Worm (Caenorhabditis elegans) whole organism, young adult: ENCODE results near the gene aex-3.

Experiments used
- B0035.1 ChIP-seq: sonication (generic microtip); optimal IDR thresholded peaks from 2 replicates; lab custom pipeline; 2016; ENCODE audit warnings: missing genetic modification characterization, mild to moderate bottlenecking, missing compliant biosample characterization, missing genotype, missing genetic modification reagents
- B0261.1 ChIP-seq: sonication (generic microtip); optimal IDR thresholded peaks from 2 replicates; lab custom pipeline; 2016; ENCODE audit warnings: mild to moderate bottlenecking, missing genetic modification characterization, moderate library complexity, missing compliant biosample characterization
- B0336.3 ChIP-seq: fragments of 200-800 bp; sonication (Bioruptor generic); IDR thresholded peaks from 2 replicates; pipeline ENCODE4 v1.3.6; 2022; ENCODE audit warnings: missing genetic modification characterization, missing compliant biosample characterization
- D2030.7 ChIP-seq: fragments of 200-800 bp; sonication (Bioruptor generic); IDR thresholded peaks from 2 replicates; pipeline ENCODE4 v1.3.6; 2022; ENCODE audit warnings: missing genetic modification reagents, missing genetic modification characterization, missing compliant biosample characterization
- F39B2.1 ChIP-seq: fragments of 200-800 bp; sonication (Bioruptor generic); IDR thresholded peaks from 2 replicates; pipeline ENCODE4 v1.3.6; 2022; ENCODE audit warnings: missing genetic modification reagents, missing genetic modification characterization, missing compliant biosample characterization
- F55B11.4 ChIP-seq: sonication (generic microtip); optimal IDR thresholded peaks from 2 replicates; lab custom pipeline; 2016; ENCODE audit warnings: missing compliant biosample characterization, missing genetic modification characterization, borderline replicate concordance; ENCODE audit not compliant: insufficient read depth
- F57C9.4 ChIP-seq: sonication (generic microtip); optimal IDR thresholded peaks from 2 replicates; lab custom pipeline; 2017; ENCODE audit warnings: mild to moderate bottlenecking, missing genetic modification characterization, missing compliant biosample characterization
- K12H6.12 ChIP-seq: fragments of 200-800 bp; sonication (Bioruptor generic); optimal IDR thresholded peaks from 2 replicates; lab custom pipeline; 2018; ENCODE audit warnings: mild to moderate bottlenecking, missing genetic modification characterization, missing compliant biosample characterization
- aptf-2 ChIP-seq: fragments of 200-800 bp; sonication (Bioruptor generic); conservative IDR thresholded peaks from 2 replicates; pipeline ENCODE4 v1.3.6; 2022; ENCODE audit warnings: missing genetic modification reagents, missing genetic modification characterization, missing compliant biosample characterization
- aptf-3 ChIP-seq: fragments of 200-800 bp; sonication (Bioruptor generic); IDR thresholded peaks from 2 replicates; pipeline ENCODE4 v1.3.6; 2022; ENCODE audit warnings: missing genetic modification characterization, missing compliant biosample characterization
- attf-3 ChIP-seq: fragments of 200-800 bp; sonication (Bioruptor generic); conservative IDR thresholded peaks from 2 replicates; pipeline ENCODE4 v1.3.6; 2022; ENCODE audit warnings: missing genetic modification reagents, missing genetic modification characterization, missing compliant biosample characterization
- bed-1 ChIP-seq: fragments of 200-800 bp; sonication (Bioruptor generic); IDR thresholded peaks from 2 replicates; pipeline ENCODE4 v1.3.6; 2022; ENCODE audit warnings: missing genetic modification reagents, missing genetic modification characterization, missing compliant biosample characterization
- bed-2 ChIP-seq: fragments of 200-800 bp; sonication (Bioruptor generic); IDR thresholded peaks from 2 replicates; pipeline ENCODE4 v1.3.6; 2022; ENCODE audit warnings: missing genetic modification reagents, missing genetic modification characterization, missing compliant biosample characterization
- ceh-100 ChIP-seq: fragments of 200-800 bp; sonication (Bioruptor generic); IDR thresholded peaks from 2 replicates; pipeline ENCODE4 v1.3.6; 2022; ENCODE audit warnings: missing genetic modification reagents, missing genetic modification characterization, missing compliant biosample characterization
- ceh-27 ChIP-seq: fragments of 200-800 bp; sonication (Bioruptor generic); optimal IDR thresholded peaks from 2 replicates; lab custom pipeline; 2018; ENCODE audit warnings: mild to moderate bottlenecking, missing genetic modification characterization, moderate library complexity, missing compliant biosample characterization
- ceh-40 ChIP-seq: fragments of 200-800 bp; sonication (Bioruptor generic); IDR thresholded peaks from 2 replicates; pipeline ENCODE4 v1.3.6; 2022; ENCODE audit warnings: missing genetic modification characterization, missing compliant biosample characterization
- ceh-58 ChIP-seq: fragments of 200-800 bp; sonication (Bioruptor generic); IDR thresholded peaks from 2 replicates; pipeline ENCODE4 v1.3.6; 2022; ENCODE audit warnings: missing genetic modification characterization, missing compliant biosample characterization
- die-1 ChIP-seq: sonication (generic microtip); optimal IDR thresholded peaks from 2 replicates; lab custom pipeline; 2016; ENCODE audit warnings: missing genotype, mild to moderate bottlenecking, missing genetic modification characterization, missing compliant biosample characterization
- dpff-1 ChIP-seq: sonication (generic microtip); optimal IDR thresholded peaks from 2 replicates; lab custom pipeline; 2017; ENCODE audit warnings: mild to moderate bottlenecking, missing genetic modification characterization, missing compliant biosample characterization
- efl-1 ChIP-seq: fragments of 150-350 bp; optimal IDR thresholded peaks from 2 replicates; lab custom pipeline; 2014; ENCODE audit warnings: missing biosample characterization, missing genetic modification reagents, missing genetic modification characterization
- egl-18 ChIP-seq: fragments of 200-800 bp; sonication (Bioruptor generic); IDR thresholded peaks from 2 replicates; pipeline ENCODE4 v1.3.6; 2022; ENCODE audit warnings: missing genetic modification reagents, missing genetic modification characterization, missing compliant biosample characterization
- fkh-3 ChIP-seq: sonication (generic microtip); optimal IDR thresholded peaks from 2 replicates; lab custom pipeline; 2016; ENCODE audit warnings: mild to moderate bottlenecking, missing genetic modification characterization, missing compliant biosample characterization
- hlh-12 ChIP-seq: sonication (generic microtip); optimal IDR thresholded peaks from 2 replicates; lab custom pipeline; 2016; ENCODE audit warnings: missing genetic modification characterization, missing compliant biosample characterization
- hmg-20 ChIP-seq: fragments of 200-800 bp; sonication (Bioruptor generic); IDR thresholded peaks from 2 replicates; pipeline ENCODE4 v1.3.6; 2022; ENCODE audit warnings: missing genetic modification reagents, missing genetic modification characterization, missing compliant biosample characterization
- hsf-1 ChIP-seq: fragments of 200-800 bp; sonication (Bioruptor generic); IDR thresholded peaks from 2 replicates; pipeline ENCODE4 v1.3.6; 2022; ENCODE audit warnings: missing genetic modification reagents, missing genetic modification characterization, missing compliant biosample characterization
- let-607 ChIP-seq, 2 experiments: fragments of 200-800 bp in 1 of 2; sonication (Bioruptor generic) in 1 of 2; sonication (generic microtip) in 1 of 2; optimal IDR thresholded peaks; 2 replicates each; lab custom pipeline; 2016 to 2018; ENCODE audit warnings: mild to moderate bottlenecking in 2 of 2, missing compliant biosample characterization in 2 of 2, missing genetic modification characterization in 2 of 2, moderate library complexity in 2 of 2, missing genotype in 1 of 2
- lin-26 ChIP-seq: fragments of 200-800 bp; sonication (Bioruptor generic); IDR thresholded peaks from 2 replicates; pipeline ENCODE4 v1.3.6; 2022; ENCODE audit warnings: missing genetic modification reagents, missing genetic modification characterization, missing compliant biosample characterization
- lin-35 ChIP-seq, 3 experiments: fragments of 150-350 bp in 2 of 3; sonication (generic microtip) in 1 of 3; optimal IDR thresholded peaks; 2 replicates each; lab custom pipeline; 2014 to 2018; ENCODE audit warnings: missing biosample characterization in 3 of 3, missing genetic modification characterization in 3 of 3, missing genetic modification reagents in 3 of 3
- lin-40 ChIP-seq: sonication (generic microtip); optimal IDR thresholded peaks from 2 replicates; lab custom pipeline; 2016; ENCODE audit warnings: missing genetic modification characterization, mild to moderate bottlenecking, missing compliant biosample characterization, missing genotype, missing genetic modification reagents
- lin-54 ChIP-seq: fragments of 200-800 bp; sonication (Bioruptor generic); optimal IDR thresholded peaks from 2 replicates; lab custom pipeline; 2018; ENCODE audit warnings: mild to moderate bottlenecking, missing genetic modification characterization, missing compliant biosample characterization
- madf-10 ChIP-seq: sonication (generic microtip); optimal IDR thresholded peaks from 2 replicates; lab custom pipeline; 2016; ENCODE audit warnings: mild to moderate bottlenecking, missing genetic modification characterization, missing compliant biosample characterization
- madf-3 ChIP-seq: fragments of 200-800 bp; sonication (Bioruptor generic); IDR thresholded peaks from 2 replicates; pipeline ENCODE4 v1.3.6; 2022; ENCODE audit warnings: missing genetic modification reagents, missing genetic modification characterization, missing compliant biosample characterization
- nfyb-1 ChIP-seq: fragments of 200-800 bp; sonication (Bioruptor generic); IDR thresholded peaks from 2 replicates; pipeline ENCODE4 v1.3.6; 2022; ENCODE audit warnings: missing genetic modification reagents, missing genetic modification characterization, missing compliant biosample characterization
- pha-4 ChIP-seq: fragments of 150-350 bp; sonication (generic microtip); optimal IDR thresholded peaks from 2 replicates; lab custom pipeline; 2014; ENCODE audit warnings: missing biosample characterization, missing genetic modification reagents, missing genetic modification characterization
- repo-1 ChIP-seq: sonication (generic microtip); optimal IDR thresholded peaks from 2 replicates; lab custom pipeline; 2017; ENCODE audit warnings: mild to moderate bottlenecking, missing genetic modification characterization, missing compliant biosample characterization
- rpc-1 ChIP-seq, 2 experiments: fragments of 150-350 bp in 1 of 2; sonication (generic microtip) in 1 of 2; optimal IDR thresholded peaks; 2 replicates each; lab custom pipeline; 2014 to 2018; ENCODE audit warnings: missing biosample characterization in 1 of 2, missing genetic modification characterization in 1 of 2, missing genetic modification reagents in 1 of 2, missing genotype in 1 of 2
- sdz-38 ChIP-seq: sonication (generic microtip); optimal IDR thresholded peaks from 2 replicates; lab custom pipeline; 2016; ENCODE audit warnings: missing genotype, missing genetic modification characterization, missing compliant biosample characterization
- snpc-1.3 ChIP-seq: sonication (generic microtip); optimal IDR thresholded peaks from 2 replicates; lab custom pipeline; 2017; ENCODE audit warnings: missing genetic modification characterization, mild to moderate bottlenecking, missing compliant biosample characterization, antibody characterized with exemption, moderate library complexity, missing genotype, missing genetic modification reagents; ENCODE audit not compliant: insufficient read depth
- snpc-3.4 ChIP-seq: sonication (generic microtip); optimal IDR thresholded peaks from 2 replicates; lab custom pipeline; 2017; ENCODE audit warnings: missing genetic modification characterization, mild to moderate bottlenecking, missing compliant biosample characterization, antibody characterized with exemption, moderate library complexity, missing genotype, missing genetic modification reagents
- somi-1 ChIP-seq: fragments of 200-800 bp; sonication (Bioruptor generic); optimal IDR thresholded peaks from 2 replicates; lab custom pipeline; 2018; ENCODE audit warnings: mild to moderate bottlenecking, missing genetic modification characterization, missing compliant biosample characterization
- tlf-1 ChIP-seq: fragments of 200-800 bp; sonication (Bioruptor generic); optimal IDR thresholded peaks from 2 replicates; lab custom pipeline; 2018; ENCODE audit warnings: mild to moderate bottlenecking, missing genetic modification characterization, missing compliant biosample characterization
- unc-62 ChIP-seq: fragments of 150-350 bp; optimal IDR thresholded peaks from 2 replicates; lab custom pipeline; 2014; ENCODE audit warnings: missing biosample characterization, missing genetic modification reagents, missing genetic modification characterization
- zim-3 ChIP-seq: sonication (generic microtip); optimal IDR thresholded peaks from 2 replicates; lab custom pipeline; 2017; ENCODE audit warnings: mild to moderate bottlenecking, missing genetic modification characterization, moderate library complexity, missing compliant biosample characterization
- ztf-26 ChIP-seq: sonication (generic microtip); optimal IDR thresholded peaks from 2 replicates; lab custom pipeline; 2017; ENCODE audit warnings: missing genetic modification characterization, missing compliant biosample characterization
- ztf-6 ChIP-seq: fragments of 200-800 bp; sonication (Bioruptor generic); IDR thresholded peaks from 2 replicates; pipeline ENCODE4 v1.3.6; 2022; ENCODE audit warnings: missing genetic modification reagents, missing genetic modification characterization, missing compliant biosample characterization

Gene aex-3

ce11 chrX:806515-806914, 47.0 kb upstream of the aex-3 start (continued):
- TF ChIP-seq unc-62 (GFP tag; lab: Kevin White, UChicago) (peak; percentile 76), B0261.1 (tag; lab: Kevin White, UChicago) (peak; percentile 57), let-607 (tag; optimal IDR thresholded peaks at IDR 0.05; lab: Kevin White, UChicago) (peak; percentile 83 to 95), lin-26 (peak; percentile 88), ztf-6 (GFP tag; lab: Robert Waterston, UW) (peak; percentile 94), F55B11.4 (tag; lab: Kevin White, UChicago) (no peak), somi-1 (GFP tag; lab: Kevin White, UChicago) (peak; percentile 95), ceh-58 (GFP tag; lab: Robert Waterston, UW) (0 out of 2 replicates have a peak, but pooled peaks have one; percentile 72), ceh-100 (peak; percentile 80), madf-3 (no peak), rpc-1 (optimal IDR thresholded peaks at IDR 0.05; lab: Kevin White, UChicago) (peak; percentile 4), rpc-1 (tag; optimal IDR thresholded peaks at IDR 0.05; lab: Kevin White, UChicago) (no peak), lin-40 (tag; lab: Kevin White, UChicago) (peak; percentile 100), bed-1 (GFP tag; lab: Robert Waterston, UW) (0 out of 2 replicates have a peak, but pooled peaks have one; percentile 82), die-1 (peak; percentile 59), K12H6.12 (tag; lab: Kevin White, UChicago) (peak; percentile 95), ceh-40 (GFP tag; lab: Robert Waterston, UW) (peak; percentile 26; the same call in 1 of the 2 replicates), egl-18 (GFP tag; lab: Robert Waterston, UW) (peak; percentile 87), nfyb-1 (peak; percentile 97), fkh-3 (no peak), lin-35 (GFP tag; optimal IDR thresholded peaks at IDR 0.05; lab: Kevin White, UChicago) (peak in 2 of 3 experiments; percentile 68 to 97), hlh-12 (tag; lab: Kevin White, UChicago) (no peak), F39B2.1 (GFP tag; lab: Robert Waterston, UW) (no peak), B0336.3 (GFP tag; lab: Robert Waterston, UW) (peak; percentile 99), efl-1 (GFP tag; lab: Kevin White, UChicago) (no peak), hmg-20 (GFP tag; lab: Robert Waterston, UW) (peak; percentile 96), ceh-27 (GFP tag; lab: Kevin White, UChicago) (peak; percentile 98), aptf-2 (GFP tag; lab: Robert Waterston, UW) (0 out of 2 replicates have a peak, but pooled peaks have one; percentile 23), sdz-38 (tag; lab: Kevin White, UChicago) (no peak), zim-3 (no peak), aptf-3 (GFP tag; lab: Robert Waterston, UW) (no peak), B0035.1 (peak; percentile 93), snpc-1.3 (peak; percentile 77), attf-3 (GFP tag; lab: Robert Waterston, UW) (peak; percentile 65), D2030.7 (GFP tag; lab: Robert Waterston, UW) (no peak; the same call in 1 of the 2 replicates), F57C9.4 (tag; lab: Kevin White, UChicago) (peak; percentile 88), lin-54 (GFP tag; lab: Kevin White, UChicago) (peak; percentile 92), ztf-26 (tag; lab: Kevin White, UChicago) (peak; percentile 99), dpff-1 (peak; percentile 38), snpc-3.4 (tag; lab: Kevin White, UChicago) (peak; percentile 40), hsf-1 (peak; percentile 51; the same call in 1 of the 2 replicates), repo-1 (peak; percentile 98), bed-2 (GFP tag; lab: Robert Waterston, UW) (peak; percentile 64; the same call in 1 of the 2 replicates), pha-4 (peak; percentile 96), madf-10 (tag; lab: Kevin White, UChicago) (peak; percentile 95), tlf-1 (GFP tag; lab: Kevin White, UChicago) (peak; percentile 98)
